Worm (Caenorhabditis elegans) whole organism, mixed stage, embryonic: ENCODE measurements around the gene C15F1.2.

Experiments used
- nhr-237 ChIP-seq: fragments of 150-350 bp; optimal IDR thresholded peaks from 2 replicates; lab custom pipeline; 2014; ENCODE audit warnings: missing biosample characterization, missing genetic modification characterization
- snpc-4 ChIP-seq: fragments of 150-350 bp; optimal IDR thresholded peaks from 2 replicates; lab custom pipeline; 2014; ENCODE audit warnings: missing biosample characterization, missing genetic modification characterization

- TF ChIP-seq nhr-237 (tag; lab: Kevin White, UChicago), result no peak
- no peak for TF ChIP-seq snpc-4 (tag; lab: Kevin White, UChicago)
Observed at ce11 chrII:6936528-6936927, 43.2 kb upstream of the C15F1.2 start.
